Worm (Caenorhabditis elegans) whole organism, L4 larva: ENCODE results near the gene gad-2.

Experiments used
- F10B5.3 ChIP-seq: sonication (generic microtip); optimal IDR thresholded peaks from 2 replicates; lab custom pipeline; 2016; ENCODE audit warnings: mild to moderate bottlenecking, missing genetic modification characterization, missing compliant biosample characterization
- F37D6.2 ChIP-seq: sonication (generic microtip); optimal IDR thresholded peaks from 2 replicates; lab custom pipeline; 2016; ENCODE audit warnings: mild to moderate bottlenecking, missing genetic modification characterization, missing compliant biosample characterization
- F44E2.7 ChIP-seq: fragments of 200-800 bp; sonication (Bioruptor generic); IDR thresholded peaks from 2 replicates; pipeline ENCODE4 v2.1.2; 2022; ENCODE audit warnings: missing genetic modification characterization, missing compliant biosample characterization
- R02D3.7 ChIP-seq: fragments of 150-350 bp; sonication (generic microtip); optimal IDR thresholded peaks from 3 replicates; lab custom pipeline; 2014; ENCODE audit warnings: missing biosample characterization, missing genetic modification characterization
- ZK337.2 ChIP-seq: fragments of 200-800 bp; sonication (Bioruptor generic); IDR thresholded peaks from 2 replicates; pipeline ENCODE4 v1.3.6; 2022; ENCODE audit warnings: missing genetic modification reagents, missing genetic modification characterization, missing compliant biosample characterization
- ZK546.5 ChIP-seq, 2 experiments: sonication (generic microtip); optimal IDR thresholded peaks; 2 replicates each; lab custom pipeline; 2017; ENCODE audit warnings: missing biosample characterization in 2 of 2, missing genetic modification characterization in 2 of 2
- aha-1 ChIP-seq: fragments of 150-350 bp; peaks from one replicate; lab custom pipeline; 2014; ENCODE audit warnings: missing biosample characterization, missing genetic modification characterization
- arid-1 ChIP-seq: fragments of 200-800 bp; sonication (Bioruptor generic); conservative IDR thresholded peaks from 2 replicates; pipeline ENCODE4 v1.3.6; 2022; ENCODE audit warnings: missing genetic modification reagents, missing genetic modification characterization, missing compliant biosample characterization
- cey-2 ChIP-seq: sonication (generic microtip); optimal IDR thresholded peaks from 3 replicates; lab custom pipeline; 2017; ENCODE audit warnings: missing genetic modification characterization, mild to moderate bottlenecking, missing compliant biosample characterization, antibody characterized with exemption, borderline replicate concordance; ENCODE audit not compliant: insufficient read depth
- ctbp-1 ChIP-seq: fragments of 200-800 bp; sonication (Bioruptor generic); IDR thresholded peaks from 2 replicates; pipeline ENCODE4 v1.3.6; 2022; ENCODE audit warnings: missing genetic modification reagents, missing genetic modification characterization, missing compliant biosample characterization
- daf-8 ChIP-seq: fragments of 200-800 bp; sonication (Bioruptor generic); IDR thresholded peaks from 2 replicates; pipeline ENCODE4 v1.3.6; 2022; ENCODE audit warnings: missing genetic modification characterization, missing compliant biosample characterization
- egl-27 ChIP-seq: sonication (generic microtip); optimal IDR thresholded peaks from 3 replicates; lab custom pipeline; 2017; ENCODE audit warnings: missing biosample characterization, missing genetic modification reagents, missing genetic modification characterization
- fkh-10 ChIP-seq: fragments of 150-350 bp; optimal IDR thresholded peaks from 2 replicates; lab custom pipeline; 2014; ENCODE audit warnings: missing biosample characterization, missing genetic modification reagents, missing genetic modification characterization
- gei-8 ChIP-seq: fragments of 200-800 bp; sonication (Bioruptor generic); optimal IDR thresholded peaks from 2 replicates; lab custom pipeline; 2018; ENCODE audit warnings: mild to moderate bottlenecking, missing genetic modification characterization, missing compliant biosample characterization
- hif-1 ChIP-seq, 2 experiments: sonication (generic microtip); optimal IDR thresholded peaks; 2 replicates each; lab custom pipeline; 2016 to 2017; ENCODE audit warnings: missing compliant biosample characterization in 2 of 2, missing genetic modification characterization in 2 of 2, missing genetic modification reagents in 2 of 2, missing genotype in 2 of 2, mild to moderate bottlenecking in 1 of 2
- lin-29 ChIP-seq: fragments of 200-800 bp; sonication (Bioruptor generic); IDR thresholded peaks from 2 replicates; pipeline ENCODE4 v1.3.6; 2022; ENCODE audit warnings: missing genetic modification reagents, missing genetic modification characterization, missing compliant biosample characterization
- lin-38 ChIP-seq: fragments of 200-800 bp; sonication (Bioruptor generic); IDR thresholded peaks from 2 replicates; pipeline ENCODE4 v1.3.6; 2022; ENCODE audit warnings: missing genetic modification reagents, missing genetic modification characterization, missing compliant biosample characterization
- lsy-2 ChIP-seq, 2 experiments: fragments of 150-350 bp in 1 of 2; sonication (generic microtip) in 1 of 2; optimal IDR thresholded peaks; 2 replicates each; lab custom pipeline; 2014 to 2017; ENCODE audit warnings: missing biosample characterization in 2 of 2, missing genetic modification characterization in 2 of 2
- madf-5 ChIP-seq, 2 experiments: fragments of 200-800 bp; sonication (Bioruptor generic); IDR thresholded peaks; 2 replicates each; pipeline ENCODE4 v1.3.6; 2022; ENCODE audit warnings: missing compliant biosample characterization in 2 of 2, missing genetic modification characterization in 2 of 2
- madf-9 ChIP-seq: fragments of 200-800 bp; sonication (Bioruptor generic); conservative IDR thresholded peaks from 2 replicates; pipeline ENCODE4 v1.3.6; 2022; ENCODE audit warnings: missing genetic modification reagents, missing genetic modification characterization, missing compliant biosample characterization
- mdl-1 ChIP-seq, 2 experiments: fragments of 150-350 bp in 1 of 2; sonication (generic microtip) in 1 of 2; optimal IDR thresholded peaks; 2 replicates each; lab custom pipeline; 2014 to 2017; ENCODE audit warnings: missing biosample characterization in 2 of 2, missing genetic modification characterization in 2 of 2
- mep-1 ChIP-seq: fragments of 150-350 bp; sonication (generic microtip); optimal IDR thresholded peaks from 3 replicates; lab custom pipeline; 2014; ENCODE audit warnings: missing biosample characterization, missing genetic modification characterization
- nhr-11 ChIP-seq: fragments of 150-350 bp; optimal IDR thresholded peaks from 2 replicates; lab custom pipeline; 2014; ENCODE audit warnings: missing biosample characterization, missing genetic modification characterization
- nhr-42 ChIP-seq: fragments of 200-800 bp; sonication (Bioruptor generic); IDR thresholded peaks from 2 replicates; pipeline ENCODE4 v1.3.6; 2022; ENCODE audit warnings: missing genetic modification characterization, missing compliant biosample characterization
- nhr-48 ChIP-seq: sonication (generic microtip); optimal IDR thresholded peaks from 2 replicates; lab custom pipeline; 2016; ENCODE audit warnings: mild to moderate bottlenecking, missing genetic modification characterization, missing compliant biosample characterization
- nhr-6 ChIP-seq: fragments of 150-350 bp; optimal IDR thresholded peaks from 2 replicates; lab custom pipeline; 2014; ENCODE audit warnings: missing biosample characterization, missing genetic modification characterization
- nhr-77 ChIP-seq: fragments of 150-350 bp; optimal IDR thresholded peaks from 2 replicates; lab custom pipeline; 2014; ENCODE audit warnings: missing biosample characterization, missing genetic modification characterization
- php-3 ChIP-seq: fragments of 200-800 bp; sonication (Bioruptor generic); IDR thresholded peaks from 2 replicates; pipeline ENCODE4 v1.3.6; 2022; ENCODE audit warnings: missing genetic modification reagents, missing genetic modification characterization, missing compliant biosample characterization
- rbr-2 ChIP-seq: sonication (generic microtip); optimal IDR thresholded peaks from 2 replicates; lab custom pipeline; 2016; ENCODE audit warnings: missing genotype, missing genetic modification characterization, missing compliant biosample characterization
- saeg-2 ChIP-seq: fragments of 200-800 bp; sonication (Bioruptor generic); IDR thresholded peaks from 2 replicates; pipeline ENCODE4 v1.3.6; 2022; ENCODE audit warnings: missing genetic modification reagents, missing genetic modification characterization, missing compliant biosample characterization
- sdz-12 ChIP-seq: fragments of 200-800 bp; sonication (Bioruptor generic); optimal IDR thresholded peaks from 2 replicates; lab custom pipeline; 2018; ENCODE audit warnings: mild to moderate bottlenecking, missing genetic modification characterization, missing compliant biosample characterization
- skn-1 ChIP-seq: fragments of 150-350 bp; optimal IDR thresholded peaks from 2 replicates; lab custom pipeline; 2014; ENCODE audit warnings: missing biosample characterization, missing genetic modification characterization
- unc-62 ChIP-seq, 3 experiments: fragments of 150-350 bp in 1 of 3; sonication (generic microtip); optimal IDR thresholded peaks in 2 of 3; peaks in 1 of 3; 1 replicate in 1 of 3; 2 replicates in 2 of 3; lab custom pipeline; 2014 to 2017; ENCODE audit warnings: missing biosample characterization in 3 of 3, missing genetic modification characterization in 3 of 3, missing genetic modification reagents in 3 of 3, missing genotype in 1 of 3
- zfp-2 ChIP-seq: sonication (generic microtip); optimal IDR thresholded peaks from 2 replicates; lab custom pipeline; 2016; ENCODE audit warnings: mild to moderate bottlenecking, missing genetic modification characterization, missing compliant biosample characterization
- zfp-3 ChIP-seq: fragments of 200-800 bp; sonication (Bioruptor generic); conservative IDR thresholded peaks from 2 replicates; pipeline ENCODE4 v1.3.6; 2022; ENCODE audit warnings: missing genetic modification reagents, missing genetic modification characterization, missing compliant biosample characterization
- ztf-7 ChIP-seq: fragments of 150-350 bp; optimal IDR thresholded peaks from 2 replicates; lab custom pipeline; 2014; ENCODE audit warnings: missing biosample characterization, missing genetic modification characterization

Gene gad-2

DNA sequence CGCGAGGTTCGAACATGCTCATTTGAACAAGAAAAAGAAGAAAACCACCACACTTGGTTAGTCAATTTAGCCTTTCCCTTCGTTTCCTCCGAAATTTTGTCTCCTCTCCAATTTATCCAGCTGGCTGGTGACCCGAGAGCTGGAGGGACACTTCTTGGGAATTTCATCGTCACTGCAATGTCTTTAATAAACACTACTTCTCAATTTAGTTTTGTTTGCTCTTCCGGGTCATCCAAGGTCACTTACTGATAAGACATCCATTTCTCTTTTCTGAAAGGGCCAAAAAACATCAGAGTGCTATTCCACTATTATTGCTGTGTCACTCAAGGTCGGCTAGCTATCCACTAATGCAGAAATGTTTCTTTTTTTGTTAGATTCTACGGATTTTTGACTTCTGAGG, 12.1 kb downstream of the gad-2 start, which contains the start of gene C10A4.3:
Gene C10A4.3 (plus strand): TSS at position 301 of the 400 bp plus-strand sequence.
- TF ChIP-seq mdl-1 (tag; optimal IDR thresholded peaks at IDR 0.05; lab: Kevin White, UChicago) (no peak), fkh-10 (GFP tag; lab: Kevin White, UChicago) (no peak), lin-38 (GFP tag; lab: Robert Waterston, UW) (no peak), cey-2 (no peak), ZK337.2 (GFP tag; lab: Robert Waterston, UW) (no peak)

ce11 chrX:7407749-7408148, 14.5 kb downstream of the gad-2 start:
- TF ChIP-seq madf-5 (GFP tag; IDR thresholded peaks at IDR 0.05; lab: Robert Waterston, UW) (no peak), php-3 (GFP tag; lab: Robert Waterston, UW) (no peak), sdz-12 (GFP tag; lab: Kevin White, UChicago) (no peak), saeg-2 (GFP tag; lab: Robert Waterston, UW) (no peak), lin-29 (GFP tag; lab: Robert Waterston, UW) (no peak), F44E2.7 (no peak), rbr-2 (no peak), nhr-48 (tag; lab: Kevin White, UChicago) (no peak), egl-27 (tag; lab: Kevin White, UChicago) (no peak), unc-62 (GFP tag; optimal IDR thresholded peaks at IDR 0.05 in 1 of 2; lab: Kevin White, UChicago) (no peak), unc-62 (tag; optimal IDR thresholded peaks at IDR 0.05; lab: Kevin White, UChicago) (no peak), nhr-11 (tag; lab: Kevin White, UChicago) (no peak), daf-8 (no peak), hif-1 (tag; optimal IDR thresholded peaks at IDR 0.05; lab: Kevin White, UChicago) (no peak), ztf-7 (tag; lab: Kevin White, UChicago) (no peak), nhr-6 (tag; lab: Kevin White, UChicago) (no peak), skn-1 (no peak)

DNA sequence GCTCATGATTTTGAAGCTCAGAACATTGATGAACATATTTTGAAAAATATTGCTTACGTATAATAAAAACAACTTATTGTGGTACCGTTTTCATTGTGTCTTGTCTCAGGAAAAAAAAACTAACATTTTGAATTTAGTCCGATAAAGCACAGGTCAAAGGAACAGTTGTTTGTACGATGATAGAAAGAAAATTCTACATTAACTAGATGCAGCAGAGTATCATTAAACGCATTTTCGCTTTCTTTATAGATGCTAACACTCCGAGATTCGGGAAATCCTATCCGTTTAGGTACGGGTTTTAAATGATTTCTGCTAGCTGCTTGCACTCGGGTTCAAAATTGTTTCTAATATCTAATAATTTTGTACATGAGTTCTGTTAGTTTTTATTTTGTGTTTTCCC, 15.8 kb downstream of the gad-2 start:
- TF ChIP-seq unc-62 (GFP tag; optimal IDR thresholded peaks at IDR 0.05 in 1 of 2; lab: Kevin White, UChicago) (peak in 1 of 2 experiments; percentile 94), unc-62 (tag; optimal IDR thresholded peaks at IDR 0.05; lab: Kevin White, UChicago) (no peak), nhr-48 (tag; lab: Kevin White, UChicago) (no peak), daf-8 (no peak)
- TF ChIP-seq, all 104 proteins: peak for 1

DNA sequence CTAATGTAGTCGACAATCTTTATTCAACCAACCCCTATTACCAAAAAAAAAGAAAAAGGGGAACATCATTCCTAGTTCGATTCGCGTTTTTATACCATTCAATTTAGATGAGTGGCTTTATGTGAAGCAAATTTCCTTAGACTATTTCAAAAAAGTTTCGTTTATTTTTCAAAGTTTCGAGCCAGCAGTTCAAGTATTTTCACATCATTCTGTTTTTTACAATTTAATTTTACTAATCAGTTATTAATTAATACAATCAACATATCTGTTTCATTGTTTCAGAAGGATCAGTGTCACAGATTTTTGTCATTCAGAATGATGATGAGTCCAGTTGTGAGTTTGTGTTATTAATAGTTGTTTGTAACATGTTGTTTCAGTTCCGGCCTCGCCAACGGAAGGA, 16.7 kb downstream of the gad-2 start, which contains the start of gene C10A4.2:
Gene C10A4.2 (plus strand): TSS at position 301 of the 400 bp plus-strand sequence.
- TF ChIP-seq lsy-2 (tag; optimal IDR thresholded peaks at IDR 0.05; lab: Kevin White, UChicago) (no peak), zfp-3 (GFP tag; lab: Robert Waterston, UW) (no peak), madf-9 (no peak), gei-8 (GFP tag; lab: Kevin White, UChicago) (no peak), ZK546.5 (tag; optimal IDR thresholded peaks at IDR 0.05; lab: Kevin White, UChicago) (no peak), arid-1 (GFP tag; lab: Robert Waterston, UW) (no peak), zfp-2 (tag; lab: Kevin White, UChicago) (no peak), nhr-77 (no peak), madf-5 (GFP tag; IDR thresholded peaks at IDR 0.05; lab: Robert Waterston, UW) (no peak), F10B5.3 (tag; lab: Kevin White, UChicago) (no peak), F37D6.2 (tag; lab: Kevin White, UChicago) (no peak), F44E2.7 (no peak)
- TF ChIP-seq, all 104 proteins: peak for 0

ce11 chrX:7415420-7415819, 22.2 kb downstream of the gad-2 start, which contains the start of gene C10A4.7:
Gene C10A4.7, minus strand, starts transcription at chrX:7415520.
- TF ChIP-seq ctbp-1 (GFP tag; lab: Robert Waterston, UW) (no peak), mep-1 (tag; lab: Kevin White, UChicago) (no peak), R02D3.7 (tag; lab: Kevin White, UChicago) (no peak), aha-1 (tag; lab: Kevin White, UChicago) (no peak), nhr-42 (GFP tag; lab: Robert Waterston, UW) (no peak)
